Worm (Caenorhabditis elegans): ENCODE measurements around the gene ire-1.

DNA sequence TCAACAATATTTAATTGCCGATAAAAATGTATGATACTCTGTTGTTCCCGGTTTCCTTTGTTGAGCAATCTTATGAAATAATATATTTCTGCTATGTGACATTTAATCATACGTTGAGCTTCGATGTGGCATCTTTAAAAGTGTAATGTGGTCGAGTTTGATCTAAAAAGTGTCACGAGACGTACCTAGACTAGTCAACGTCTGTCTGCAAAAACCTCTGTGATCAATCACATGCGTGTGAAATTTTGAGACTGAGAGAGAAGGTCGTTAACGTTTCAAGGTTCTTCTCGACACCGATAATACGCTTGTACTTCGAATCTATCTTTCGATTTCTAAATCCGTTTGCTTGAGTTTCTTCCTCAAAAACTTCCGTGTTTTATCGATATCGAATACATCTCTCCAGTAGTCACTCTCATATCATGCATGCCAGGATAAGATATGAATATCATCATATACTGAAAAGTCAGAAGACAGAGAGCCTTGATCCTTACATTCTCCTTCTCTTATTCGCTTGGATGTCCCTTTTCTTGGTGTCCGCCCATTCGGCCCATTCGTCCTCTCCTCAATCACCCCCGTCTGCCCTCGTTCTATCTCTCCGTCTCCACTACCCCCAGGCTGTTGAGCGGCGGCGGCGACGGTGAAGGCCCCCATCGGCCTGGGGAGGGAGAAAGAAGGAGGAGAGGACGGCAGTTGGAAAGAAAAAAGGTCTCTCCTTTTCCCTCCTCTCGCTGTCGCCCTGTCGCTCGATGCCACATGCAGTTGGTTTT is 3.7 kb upstream of the ire-1 start:
- no peak for TF ChIP-seq let-607 (tag; optimal IDR thresholded peaks at IDR 0.05)
- TF ChIP-seq B0019.2 (GFP tag; conservative IDR thresholded peaks at IDR 0.05), result no peak
- TF ChIP-seq F33H1.4 (GFP tag; IDR thresholded peaks at IDR 0.05), result no peak
- no peak for TF ChIP-seq F49E8.2 (tag; optimal IDR thresholded peaks at IDR 0.05; ENCODE audit: insufficient read depth)
- no peak for TF ChIP-seq akir-1 (GFP tag; optimal IDR thresholded peaks at IDR 0.05)

Data from whole organism, young adult.